Worm (Caenorhabditis elegans): ENCODE results near the gene F48G7.13.

DNA sequence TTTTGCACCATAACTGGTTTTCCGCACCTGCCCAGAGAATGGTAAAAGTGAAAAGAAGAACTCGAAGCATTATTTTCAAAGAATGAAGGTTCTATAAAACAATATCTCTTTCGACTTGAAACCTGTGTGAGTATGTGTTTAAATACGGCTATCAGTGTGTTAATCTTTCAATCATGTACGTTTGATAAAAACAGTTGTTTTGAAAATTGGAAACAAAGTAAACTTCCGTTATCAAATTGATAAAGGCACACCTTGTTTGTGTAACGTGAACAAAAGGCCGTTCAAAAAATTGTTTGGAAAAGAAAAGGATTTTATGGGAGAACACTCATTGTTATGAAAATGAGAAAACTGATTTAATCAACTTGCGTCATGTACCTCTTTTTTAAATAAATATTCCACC, 10.9 kb downstream of the F48G7.13 start, which contains the start of gene F48G7.7:
- TF ChIP-seq unc-39 (tag; optimal IDR thresholded peaks at IDR 0.05) (no peak), nhr-28 (tag; optimal IDR thresholded peaks at IDR 0.05) (no peak), bed-3 (GFP tag; optimal IDR thresholded peaks at IDR 0.05) (no peak), blmp-1 (tag; optimal IDR thresholded peaks at IDR 0.05) (no peak), lsy-2 (tag; optimal IDR thresholded peaks at IDR 0.05) (no peak), nhr-237 (tag; optimal IDR thresholded peaks at IDR 0.05) (no peak), snpc-4 (tag; optimal IDR thresholded peaks at IDR 0.05) (no peak), elt-1 (tag; optimal IDR thresholded peaks at IDR 0.05; ENCODE audit: borderline replicate concordance, insufficient read depth) (no peak), mep-1 (tag; optimal IDR thresholded peaks at IDR 0.05) (no peak), ham-2 (GFP tag; optimal IDR thresholded peaks at IDR 0.05) (no peak), ztf-11 (tag; optimal IDR thresholded peaks at IDR 0.05) (no peak), sptf-1 (tag; optimal IDR thresholded peaks at IDR 0.05) (no peak), nhr-76 (tag; optimal IDR thresholded peaks at IDR 0.05) (no peak)

Data from whole organism, mixed stage, embryonic.